Fruit fly (Drosophila melanogaster) whole organism, embryonic: ENCODE measurements around the gene CG15212.

Experiments
- Abd-B ChIP-seq: fragments of 200-800 bp; sonication (Bioruptor generic); optimal IDR thresholded peaks from 2 replicates; lab custom pipeline; 2018; ENCODE audit warnings: missing biosample characterization, mild to moderate bottlenecking, missing genetic modification characterization, moderate library complexity
- Ada2b ChIP-seq: fragments of 200-800 bp; sonication (Bioruptor generic); IDR thresholded peaks from 2 replicates; pipeline ENCODE4 v1.3.6; 2022; ENCODE audit warnings: missing biosample characterization, missing genetic modification characterization
- BtbVII ChIP-seq: fragments of 200-800 bp; sonication (Bioruptor generic); optimal IDR thresholded peaks from 3 replicates; lab custom pipeline; 2017; ENCODE audit warnings: missing biosample characterization, mild to moderate bottlenecking, missing genetic modification characterization
- CG10321 ChIP-seq: fragments of 200-800 bp; sonication (Bioruptor generic); IDR thresholded peaks from 2 replicates; pipeline ENCODE4 v1.3.6; 2022; ENCODE audit warnings: missing biosample characterization, missing genetic modification characterization
- CG11093 ChIP-seq: fragments of 200-800 bp; sonication (Bioruptor generic); IDR thresholded peaks from 3 replicates; pipeline ENCODE4 v1.3.6; 2022; ENCODE audit warnings: missing biosample characterization, missing genetic modification characterization
- CG12104 ChIP-seq: fragments of 200-800 bp; sonication (Bioruptor generic); optimal IDR thresholded peaks from 3 replicates; lab custom pipeline; 2016; ENCODE audit warnings: missing biosample characterization, missing genetic modification characterization
- CG15514 ChIP-seq: fragments of 200-800 bp; sonication (Bioruptor generic); optimal IDR thresholded peaks from 3 replicates; lab custom pipeline; 2017; ENCODE audit warnings: missing biosample characterization, missing genetic modification characterization, mild to moderate bottlenecking, moderate library complexity, missing genetic modification reagents
- CG16813 ChIP-seq: fragments of 200-800 bp; sonication (Bioruptor generic); IDR thresholded peaks from 3 replicates; pipeline ENCODE4 v1.3.6; 2022; ENCODE audit warnings: missing biosample characterization, missing genetic modification characterization; ENCODE audit not compliant: partially characterized antibody
- CG18011 ChIP-seq: fragments of 200-800 bp; sonication (Bioruptor generic); optimal IDR thresholded peaks from 2 replicates; lab custom pipeline; 2017; ENCODE audit warnings: missing biosample characterization, missing genetic modification characterization, mild to moderate bottlenecking, moderate library complexity, missing genotype
- CG2875 ChIP-seq: fragments of 200-800 bp; sonication (Bioruptor generic); optimal IDR thresholded peaks from 2 replicates; lab custom pipeline; 2017; ENCODE audit warnings: missing biosample characterization, mild to moderate bottlenecking, missing genetic modification characterization, missing genetic modification reagents
- CG32772 ChIP-seq: fragments of 200-800 bp; sonication (Bioruptor generic); IDR thresholded peaks from 2 replicates; pipeline ENCODE4 v1.3.6; 2022; ENCODE audit warnings: missing biosample characterization, missing genetic modification characterization
- CG4360 ChIP-seq: fragments of 200-800 bp; sonication (Bioruptor generic); IDR thresholded peaks from 2 replicates; pipeline ENCODE4 v1.3.6; 2022; ENCODE audit warnings: missing biosample characterization, missing genetic modification characterization
- CG4707 ChIP-seq: fragments of 200-800 bp; sonication (Bioruptor generic); optimal IDR thresholded peaks from 2 replicates; lab custom pipeline; 2018; ENCODE audit warnings: missing biosample characterization, mild to moderate bottlenecking, missing genetic modification characterization, moderate library complexity
- CG5180 ChIP-seq: fragments of 200-800 bp; sonication (Bioruptor generic); optimal IDR thresholded peaks from 3 replicates; lab custom pipeline; 2017; ENCODE audit warnings: missing biosample characterization, missing genetic modification characterization, mild to moderate bottlenecking, moderate library complexity, missing genetic modification reagents
- CG5953 ChIP-seq: fragments of 200-800 bp; sonication (Bioruptor generic); IDR thresholded peaks from 2 replicates; pipeline ENCODE4 v1.3.6; 2022; ENCODE audit warnings: missing biosample characterization, missing genetic modification characterization
- CG6854 ChIP-seq: fragments of 200-800 bp; sonication (Bioruptor generic); optimal IDR thresholded peaks from 3 replicates; lab custom pipeline; 2017; ENCODE audit warnings: missing biosample characterization, mild to moderate bottlenecking, missing genetic modification characterization
- CG7928 ChIP-seq: fragments of 200-800 bp; sonication (Bioruptor generic); optimal IDR thresholded peaks from 2 replicates; lab custom pipeline; 2017; ENCODE audit warnings: missing biosample characterization, mild to moderate bottlenecking, missing genetic modification characterization
- CG9215 ChIP-seq: fragments of 200-800 bp; sonication (Bioruptor generic); IDR thresholded peaks from 2 replicates; pipeline ENCODE4 v1.3.6; 2022; ENCODE audit warnings: missing biosample characterization, missing genetic modification characterization
- Dip2 ChIP-seq: fragments of 200-800 bp; sonication (Bioruptor generic); IDR thresholded peaks from 2 replicates; pipeline ENCODE4 v1.3.6; 2022; ENCODE audit warnings: missing biosample characterization, missing genetic modification characterization
- Gug ChIP-seq: fragments of 200-800 bp; sonication (Bioruptor generic); IDR thresholded peaks from 4 replicates; pipeline ENCODE4 v1.3.6; 2022; ENCODE audit warnings: missing biosample characterization, missing genetic modification characterization
- Hand ChIP-seq: fragments of 200-800 bp; sonication (Bioruptor generic); optimal IDR thresholded peaks from 2 replicates; lab custom pipeline; 2017; ENCODE audit warnings: mild to moderate bottlenecking, missing biosample characterization, missing genetic modification reagents, missing genetic modification characterization
- Hey ChIP-seq: fragments of 200-800 bp; sonication (Bioruptor generic); optimal IDR thresholded peaks from 3 replicates; lab custom pipeline; 2018; ENCODE audit warnings: missing biosample characterization, mild to moderate bottlenecking, missing genetic modification characterization
- Hr51 ChIP-seq, 2 experiments: fragments of 200-800 bp; sonication (Bioruptor generic); optimal IDR thresholded peaks; 2 replicates in 1 of 2; 3 replicates in 1 of 2; lab custom pipeline; 2016 to 2018; ENCODE audit warnings: missing biosample characterization in 2 of 2, missing genetic modification characterization in 2 of 2, mild to moderate bottlenecking in 1 of 2, moderate library complexity in 1 of 2
- Myb ChIP-seq: fragments of 200-800 bp; sonication (Bioruptor generic); optimal IDR thresholded peaks from 2 replicates; lab custom pipeline; 2016; ENCODE audit warnings: missing biosample characterization, missing genetic modification characterization
- PHDP ChIP-seq: fragments of 200-800 bp; sonication (Bioruptor generic); optimal IDR thresholded peaks from 3 replicates; lab custom pipeline; 2018; ENCODE audit warnings: missing biosample characterization, mild to moderate bottlenecking, missing genetic modification characterization, moderate library complexity
- Sin3A ChIP-seq: fragments of >200 bp; optimal IDR thresholded peaks from 2 replicates; lab custom pipeline; 2018
- Vsx1 ChIP-seq: fragments of 200-800 bp; sonication (Bioruptor generic); optimal IDR thresholded peaks from 2 replicates; lab custom pipeline; 2017; ENCODE audit warnings: missing biosample characterization, mild to moderate bottlenecking, missing genetic modification characterization, missing genetic modification reagents
- YL-1 ChIP-seq: fragments of 200-800 bp; sonication (Bioruptor generic); optimal IDR thresholded peaks from 3 replicates; lab custom pipeline; 2017; ENCODE audit warnings: missing biosample characterization, mild to moderate bottlenecking, missing genetic modification characterization
- cad ChIP-seq: fragments of >200 bp; optimal IDR thresholded peaks from 2 replicates; lab custom pipeline; 2017; ENCODE audit warnings: missing biosample characterization, missing genetic modification characterization
- cas ChIP-seq: fragments of 200-800 bp; sonication (Bioruptor generic); IDR thresholded peaks from 2 replicates; pipeline ENCODE4 v1.3.6; 2022; ENCODE audit warnings: missing biosample characterization, missing genetic modification characterization
- cg ChIP-seq: fragments of 200-800 bp; sonication (Bioruptor generic); optimal IDR thresholded peaks from 3 replicates; lab custom pipeline; 2019; ENCODE audit warnings: missing biosample characterization, mild to moderate bottlenecking, missing genetic modification characterization, moderate library complexity
- disco-r ChIP-seq: fragments of 200-800 bp; sonication (Bioruptor generic); optimal IDR thresholded peaks from 2 replicates; lab custom pipeline; 2016; ENCODE audit warnings: missing biosample characterization, missing genetic modification characterization
- emc ChIP-seq: fragments of 200-800 bp; sonication (Bioruptor generic); optimal IDR thresholded peaks from 2 replicates; lab custom pipeline; 2016; ENCODE audit warnings: missing biosample characterization, missing genetic modification characterization
- eyg ChIP-seq: fragments of 200-800 bp; sonication (Bioruptor generic); optimal IDR thresholded peaks from 3 replicates; lab custom pipeline; 2016; ENCODE audit warnings: missing biosample characterization, missing genetic modification characterization
- fd96Cb ChIP-seq: fragments of 200-800 bp; sonication (Bioruptor generic); optimal IDR thresholded peaks from 2 replicates; lab custom pipeline; 2018; ENCODE audit warnings: missing biosample characterization, mild to moderate bottlenecking, missing genetic modification characterization, moderate library complexity
- ftz-f1 ChIP-seq: fragments of 200-800 bp; sonication (Bioruptor generic); optimal IDR thresholded peaks from 2 replicates; lab custom pipeline; 2016; ENCODE audit warnings: missing biosample characterization, missing genetic modification characterization
- her ChIP-seq: fragments of 200-800 bp; sonication (Bioruptor generic); optimal IDR thresholded peaks from 2 replicates; lab custom pipeline; 2016; ENCODE audit warnings: missing biosample characterization, missing genetic modification characterization
- hkb ChIP-seq, 2 experiments: fragments of 200-800 bp in 1 of 2; fragments of >200 bp in 1 of 2; sonication (Bioruptor generic) in 1 of 2; IDR thresholded peaks in 1 of 2; optimal IDR thresholded peaks in 1 of 2; 2 replicates each; pipeline versions ENCODE4 v1.3.6 to Lab custom; 2017 to 2022; ENCODE audit warnings: missing biosample characterization in 1 of 2, missing genetic modification characterization in 1 of 2
- lbe ChIP-seq: fragments of 200-800 bp; sonication (Bioruptor generic); optimal IDR thresholded peaks from 2 replicates; lab custom pipeline; 2016; ENCODE audit warnings: missing biosample characterization, mild to moderate bottlenecking, missing genetic modification characterization
- pb ChIP-seq: fragments of 200-800 bp; sonication (Bioruptor generic); optimal IDR thresholded peaks from 3 replicates; lab custom pipeline; 2016; ENCODE audit warnings: missing biosample characterization, missing genetic modification characterization
- row ChIP-seq: fragments of 200-800 bp; sonication (Bioruptor generic); IDR thresholded peaks from 3 replicates; pipeline ENCODE4 v1.3.6; 2022; ENCODE audit warnings: missing biosample characterization, missing genetic modification characterization
- sc ChIP-seq, 3 experiments: fragments of >200 bp in 2 of 3; fragments of 200-800 bp in 1 of 3; sonication (Bioruptor generic) in 1 of 3; optimal IDR thresholded peaks; 2 replicates in 2 of 3; 3 replicates in 1 of 3; lab custom pipeline; 2017; ENCODE audit warnings: mild to moderate bottlenecking in 1 of 3, missing biosample characterization in 1 of 3, missing genetic modification characterization in 1 of 3, missing genetic modification reagents in 1 of 3
- sd ChIP-seq: fragments of 200-800 bp; sonication (Bioruptor generic); optimal IDR thresholded peaks from 3 replicates; lab custom pipeline; 2018; ENCODE audit warnings: missing biosample characterization, mild to moderate bottlenecking, missing genetic modification characterization, moderate library complexity
- sens-2 ChIP-seq: fragments of 200-800 bp; sonication (Bioruptor generic); IDR thresholded peaks from 2 replicates; pipeline ENCODE4 v1.3.6; 2022; ENCODE audit warnings: missing biosample characterization, missing genetic modification characterization
- sisA ChIP-seq: fragments of 200-800 bp; sonication (Bioruptor generic); IDR thresholded peaks from 2 replicates; pipeline ENCODE4 v1.3.6; 2022; ENCODE audit warnings: missing biosample characterization, missing genetic modification characterization
- sna ChIP-seq: fragments of 200-800 bp; sonication (Bioruptor generic); IDR thresholded peaks from 2 replicates; pipeline ENCODE4 v1.3.6; 2022; ENCODE audit warnings: missing biosample characterization, missing genetic modification characterization; ENCODE audit not compliant: partially characterized antibody
- so ChIP-seq: fragments of 200-800 bp; sonication (Bioruptor generic); IDR thresholded peaks from 3 replicates; pipeline ENCODE4 v1.3.6; 2022; ENCODE audit warnings: missing biosample characterization, missing genetic modification characterization
- vnd ChIP-seq: fragments of 200-800 bp; sonication (Bioruptor generic); IDR thresholded peaks from 3 replicates; pipeline ENCODE4 v1.3.6; 2022; ENCODE audit warnings: missing biosample characterization, missing genetic modification characterization; ENCODE audit not compliant: partially characterized antibody
- wek ChIP-seq: fragments of 200-800 bp; sonication (Bioruptor generic); optimal IDR thresholded peaks from 3 replicates; lab custom pipeline; 2018; ENCODE audit warnings: missing biosample characterization, mild to moderate bottlenecking, missing genetic modification characterization, moderate library complexity
- zen ChIP-seq: fragments of 200-800 bp; sonication (Bioruptor generic); optimal IDR thresholded peaks from 3 replicates; lab custom pipeline; 2018; ENCODE audit warnings: missing biosample characterization, mild to moderate bottlenecking, missing genetic modification characterization, moderate library complexity

CG15212 gene

dm6 chr3L:5145814-5146244 lies 14.5 kb downstream of the CG15212 start, which contains the start of the genes Fitm and AlaRS-m (continued):
- TF ChIP-seq CG4360 (GFP tag; lab: Robert Waterston, UW) = no peak
- no peak for TF ChIP-seq CG5180 (GFP tag; lab: Kevin White, UChicago)
- no peak for TF ChIP-seq CG16813
- TF ChIP-seq Abd-B (GFP tag; lab: Kevin White, UChicago) = no peak
- peak; percentile 37; the same call in 1 of the 2 replicates for TF ChIP-seq sna (GFP tag; lab: Robert Waterston, UW)
- peak; percentile 63 for TF ChIP-seq CG15514 (GFP tag; lab: Kevin White, UChicago)
- no peak for TF ChIP-seq CG7928
- TF ChIP-seq pb (GFP tag; lab: Kevin White, UChicago) = no peak
- no peak for TF ChIP-seq CG11093 (GFP tag; lab: Robert Waterston, UW)
- TF ChIP-seq CG5953 (GFP tag; lab: Robert Waterston, UW) = no peak
- TF ChIP-seq her = no peak
- TF ChIP-seq Dip2 = no peak
- no peak for TF ChIP-seq Hey (tag; lab: Kevin White, UChicago)
- no peak for TF ChIP-seq ftz-f1 (GFP tag; lab: Kevin White, UChicago)
- no peak for TF ChIP-seq Hr51 (GFP tag; optimal IDR thresholded peaks at IDR 0.05; lab: Kevin White, UChicago)
- peak; percentile 67 for TF ChIP-seq YL-1 (GFP tag; lab: Kevin White, UChicago)
- peak; percentile 4 for TF ChIP-seq hkb (optimal IDR thresholded peaks at IDR 0.05; lab: Kevin White, UChicago)
- no peak for TF ChIP-seq hkb (GFP tag; IDR thresholded peaks at IDR 0.05; lab: Robert Waterston, UW)
- no peak for TF ChIP-seq CG2875
- no peak for TF ChIP-seq Gug (GFP tag; lab: Robert Waterston, UW)
- TF ChIP-seq BtbVII (GFP tag; lab: Kevin White, UChicago) = no peak
- TF ChIP-seq sens-2 (GFP tag; lab: Robert Waterston, UW) = 0 out of 2 replicates have a peak, but pooled peaks have one; percentile 12
- TF ChIP-seq CG12104 (GFP tag; lab: Kevin White, UChicago) = no peak
- no peak for TF ChIP-seq PHDP (tag; lab: Kevin White, UChicago)
- TF ChIP-seq CG4707 (GFP tag; lab: Kevin White, UChicago) = no peak
- no peak for TF ChIP-seq CG10321 (GFP tag; lab: Robert Waterston, UW)
- TF ChIP-seq vnd = no peak
- no peak for TF ChIP-seq fd96Cb (tag; lab: Kevin White, UChicago)
- peak; percentile 46 for TF ChIP-seq Sin3A
- no peak for TF ChIP-seq sisA (GFP tag; lab: Robert Waterston, UW)
- TF ChIP-seq Hand (GFP tag; lab: Kevin White, UChicago) = no peak
- no peak for TF ChIP-seq cad (GFP tag; lab: Kevin White, UChicago)
- peak; percentile 96 for TF ChIP-seq sd (tag; lab: Kevin White, UChicago)
- no peak for TF ChIP-seq eyg
- TF ChIP-seq CG6854 = no peak
- TF ChIP-seq so (GFP tag; lab: Robert Waterston, UW) = 0 out of 3 replicates have a peak, but pooled peaks have one; percentile 13
- no peak for TF ChIP-seq CG9215 (GFP tag; lab: Robert Waterston, UW)
- TF ChIP-seq cas (GFP tag; lab: Robert Waterston, UW) = no peak
- TF ChIP-seq zen (tag; lab: Kevin White, UChicago) = no peak
- TF ChIP-seq cg = no peak
- TF ChIP-seq Ada2b (GFP tag; lab: Robert Waterston, UW) = no peak
- TF ChIP-seq sc (optimal IDR thresholded peaks at IDR 0.05; lab: Kevin White, UChicago) = no peak
- no peak for TF ChIP-seq sc (GFP tag; optimal IDR thresholded peaks at IDR 0.05; lab: Kevin White, UChicago)
- TF ChIP-seq wek (GFP tag; lab: Kevin White, UChicago) = no peak
- TF ChIP-seq Vsx1 = no peak
- no peak for TF ChIP-seq lbe (GFP tag; lab: Kevin White, UChicago)
- no peak for TF ChIP-seq CG18011 (GFP tag; lab: Kevin White, UChicago)
- TF ChIP-seq disco-r (GFP tag; lab: Kevin White, UChicago) = no peak
- TF ChIP-seq row = no peak; the same call in 2 of the 3 replicates
- TF ChIP-seq Myb (GFP tag; lab: Kevin White, UChicago) = no peak
- TF ChIP-seq emc (GFP tag; lab: Kevin White, UChicago) = no peak
- TF ChIP-seq CG32772 (GFP tag; lab: Robert Waterston, UW) = no peak
